Fruit fly (Drosophila melanogaster) whole organism, embryonic: ENCODE measurements around the gene janB.

Source experiments
- Antp ChIP-seq: fragments of 200-800 bp; sonication (Bioruptor generic); optimal IDR thresholded peaks from 3 replicates; lab custom pipeline; 2016; ENCODE audit warnings: missing biosample characterization, missing genetic modification characterization
- Atf-2 ChIP-seq: fragments of 200-800 bp; sonication (Bioruptor generic); optimal IDR thresholded peaks from 2 replicates; lab custom pipeline; 2016; ENCODE audit warnings: missing biosample characterization, missing genetic modification characterization
- CG10565 ChIP-seq: fragments of 200-800 bp; sonication (Bioruptor generic); optimal IDR thresholded peaks from 3 replicates; lab custom pipeline; 2016; ENCODE audit warnings: missing biosample characterization, mild to moderate bottlenecking, missing genetic modification characterization
- CG11093 ChIP-seq: fragments of 200-800 bp; sonication (Bioruptor generic); IDR thresholded peaks from 3 replicates; pipeline ENCODE4 v1.3.6; 2022; ENCODE audit warnings: missing biosample characterization, missing genetic modification characterization
- CG11695 ChIP-seq: fragments of 200-800 bp; sonication (Bioruptor generic); IDR thresholded peaks from 3 replicates; pipeline ENCODE4 v1.3.6; 2022; ENCODE audit warnings: missing biosample characterization, missing genetic modification characterization
- CG1233 ChIP-seq: fragments of 200-800 bp; sonication (Bioruptor generic); optimal IDR thresholded peaks from 4 replicates; lab custom pipeline; 2018; ENCODE audit warnings: missing biosample characterization, mild to moderate bottlenecking, missing genetic modification characterization
- CG12744 ChIP-seq: fragments of 200-800 bp; sonication (Bioruptor generic); optimal IDR thresholded peaks from 2 replicates; lab custom pipeline; 2016; ENCODE audit warnings: missing biosample characterization, missing genetic modification characterization
- CG14860 ChIP-seq: fragments of 200-800 bp; sonication (Bioruptor generic); IDR thresholded peaks from 3 replicates; pipeline ENCODE4 v1.3.6; 2022; ENCODE audit warnings: missing biosample characterization, missing genetic modification characterization; ENCODE audit not compliant: partially characterized antibody
- CG14965 ChIP-seq: fragments of 200-800 bp; sonication (Bioruptor generic); optimal IDR thresholded peaks from 2 replicates; lab custom pipeline; 2016; ENCODE audit warnings: missing biosample characterization, missing genetic modification characterization, borderline replicate concordance
- CG16863 ChIP-seq: fragments of 200-800 bp; sonication (Bioruptor generic); optimal IDR thresholded peaks from 3 replicates; lab custom pipeline; 2016; ENCODE audit warnings: missing biosample characterization, missing genetic modification characterization
- CG17328 ChIP-seq: fragments of 200-800 bp; sonication (Bioruptor generic); IDR thresholded peaks from 2 replicates; pipeline ENCODE4 v1.3.6; 2022; ENCODE audit warnings: missing biosample characterization, missing genetic modification characterization
- CG18262 ChIP-seq: fragments of 200-800 bp; optimal IDR thresholded peaks from 3 replicates; lab custom pipeline; 2019; ENCODE audit warnings: missing biosample characterization, mild to moderate bottlenecking, missing genetic modification characterization, moderate library complexity
- CG2116 ChIP-seq: fragments of 200-800 bp; sonication (Bioruptor generic); optimal IDR thresholded peaks from 3 replicates; lab custom pipeline; 2018; ENCODE audit warnings: missing biosample characterization, mild to moderate bottlenecking, missing genetic modification characterization
- CG32532 ChIP-seq: fragments of 200-800 bp; sonication (Bioruptor generic); IDR thresholded peaks from 2 replicates; pipeline ENCODE4 v1.3.6; 2022; ENCODE audit warnings: missing biosample characterization, missing genetic modification characterization
- CG3726 ChIP-seq: fragments of 200-800 bp; sonication (Bioruptor generic); IDR thresholded peaks from 3 replicates; pipeline ENCODE4, ENCODE4 v1.3.6; 2022; ENCODE audit warnings: missing biosample characterization, missing genetic modification characterization
- CG3995 ChIP-seq: fragments of 200-800 bp; sonication (Bioruptor generic); optimal IDR thresholded peaks from 3 replicates; lab custom pipeline; 2016; ENCODE audit warnings: missing biosample characterization, missing genetic modification characterization
- CG6654 ChIP-seq: fragments of 200-800 bp; sonication (Bioruptor generic); optimal IDR thresholded peaks from 2 replicates; lab custom pipeline; 2017; ENCODE audit warnings: missing biosample characterization, mild to moderate bottlenecking, missing genetic modification characterization
- CG7271 ChIP-seq: fragments of 200-800 bp; sonication (Bioruptor generic); optimal IDR thresholded peaks from 2 replicates; lab custom pipeline; 2018; ENCODE audit warnings: missing biosample characterization, mild to moderate bottlenecking, missing genetic modification characterization, moderate library complexity
- CG7928 ChIP-seq: fragments of 200-800 bp; sonication (Bioruptor generic); optimal IDR thresholded peaks from 2 replicates; lab custom pipeline; 2017; ENCODE audit warnings: missing biosample characterization, mild to moderate bottlenecking, missing genetic modification characterization
- CG8765 ChIP-seq: fragments of 200-800 bp; sonication (Bioruptor generic); IDR thresholded peaks from 2 replicates; pipeline ENCODE4 v1.3.6; 2022; ENCODE audit warnings: missing biosample characterization, missing genetic modification characterization
- CHES-1-like ChIP-seq: fragments of 200-800 bp; sonication (Bioruptor generic); optimal IDR thresholded peaks from 2 replicates; lab custom pipeline; 2016; ENCODE audit warnings: missing biosample characterization, missing genetic modification characterization
- D19A ChIP-seq: fragments of 200-800 bp; optimal IDR thresholded peaks from 3 replicates; lab custom pipeline; 2019; ENCODE audit warnings: missing biosample characterization, mild to moderate bottlenecking, missing genetic modification characterization, moderate library complexity
- Dad ChIP-seq: fragments of 200-800 bp; sonication (Bioruptor generic); optimal IDR thresholded peaks from 3 replicates; lab custom pipeline; 2016; ENCODE audit warnings: missing biosample characterization, missing genetic modification characterization
- Dek ChIP-seq: fragments of 200-800 bp; sonication (Bioruptor generic); optimal IDR thresholded peaks from 3 replicates; lab custom pipeline; 2019; ENCODE audit warnings: missing biosample characterization, mild to moderate bottlenecking, missing genetic modification characterization, moderate library complexity
- Dref ChIP-seq: fragments of 200-800 bp; sonication (Bioruptor generic); IDR thresholded peaks from 2 replicates; pipeline ENCODE4 v1.3.6; 2022; ENCODE audit warnings: missing biosample characterization, missing genetic modification characterization
- Drgx ChIP-seq: fragments of 200-800 bp; sonication (Bioruptor generic); IDR thresholded peaks from 2 replicates; pipeline ENCODE4 v1.3.6; 2022; ENCODE audit warnings: missing biosample characterization, missing genetic modification characterization
- Ets65A ChIP-seq: fragments of 200-800 bp; sonication (Bioruptor generic); peaks from one replicate; lab custom pipeline; 2016; ENCODE audit warnings: missing biosample characterization, missing genetic modification characterization
- Hey ChIP-seq: fragments of 200-800 bp; sonication (Bioruptor generic); optimal IDR thresholded peaks from 3 replicates; lab custom pipeline; 2018; ENCODE audit warnings: missing biosample characterization, mild to moderate bottlenecking, missing genetic modification characterization
- Hmx ChIP-seq: fragments of 200-800 bp; sonication (Bioruptor generic); optimal IDR thresholded peaks from 2 replicates; lab custom pipeline; 2016; ENCODE audit warnings: missing biosample characterization, missing genetic modification characterization
- Hr39 ChIP-seq: fragments of >200 bp; optimal IDR thresholded peaks from 2 replicates; lab custom pipeline; 2017
- Hsf ChIP-seq: fragments of 200-800 bp; sonication (Bioruptor generic); optimal IDR thresholded peaks from 3 replicates; lab custom pipeline; 2016; ENCODE audit warnings: missing biosample characterization, missing genetic modification characterization
- Mes4 ChIP-seq: fragments of 200-800 bp; sonication (Bioruptor generic); optimal IDR thresholded peaks from 2 replicates; lab custom pipeline; 2016; ENCODE audit warnings: missing biosample characterization, missing genetic modification characterization
- Rfx ChIP-seq: fragments of 200-800 bp; sonication (Bioruptor generic); IDR thresholded peaks from 2 replicates; pipeline ENCODE4 v1.3.6; 2022; ENCODE audit warnings: missing biosample characterization, missing genetic modification characterization
- ac ChIP-seq: fragments of 200-800 bp; sonication (Bioruptor generic); optimal IDR thresholded peaks from 3 replicates; lab custom pipeline; 2017; ENCODE audit warnings: missing biosample characterization, mild to moderate bottlenecking, missing genetic modification characterization
- ash1 ChIP-seq: fragments of 200-800 bp; sonication (Bioruptor generic); optimal IDR thresholded peaks from 2 replicates; lab custom pipeline; 2018; ENCODE audit warnings: missing biosample characterization, mild to moderate bottlenecking, missing genetic modification characterization
- ato ChIP-seq: fragments of 200-800 bp; sonication (Bioruptor generic); IDR thresholded peaks from 2 replicates; pipeline ENCODE4 v1.3.6; 2022; ENCODE audit warnings: missing biosample characterization, missing genetic modification characterization; ENCODE audit not compliant: partially characterized antibody
- bbx ChIP-seq: fragments of 200-800 bp; sonication (Bioruptor generic); IDR thresholded peaks from 2 replicates; pipeline ENCODE4 v1.3.6; 2022; ENCODE audit warnings: missing biosample characterization, missing genetic modification characterization; ENCODE audit not compliant: partially characterized antibody
- br ChIP-seq: fragments of >200 bp; optimal IDR thresholded peaks from 2 replicates; lab custom pipeline; 2017
- dati ChIP-seq: fragments of 200-800 bp; sonication (Bioruptor generic); IDR thresholded peaks from 2 replicates; pipeline ENCODE4 v1.3.6; 2022; ENCODE audit warnings: missing biosample characterization, missing genetic modification characterization
- ems ChIP-seq: fragments of 200-800 bp; sonication (Bioruptor generic); optimal IDR thresholded peaks from 3 replicates; lab custom pipeline; 2016; ENCODE audit warnings: missing biosample characterization, missing genetic modification characterization
- jumu ChIP-seq: fragments of 200-800 bp; sonication (Bioruptor generic); optimal IDR thresholded peaks from 3 replicates; lab custom pipeline; 2016; ENCODE audit warnings: missing biosample characterization, missing genetic modification characterization
- lab ChIP-seq: fragments of 200-800 bp; sonication (Bioruptor generic); optimal IDR thresholded peaks from 3 replicates; lab custom pipeline; 2017; ENCODE audit warnings: missing biosample characterization, missing genetic modification characterization, mild to moderate bottlenecking, moderate library complexity, missing genetic modification reagents
- lmd ChIP-seq: fragments of 200-800 bp; sonication (Bioruptor generic); IDR thresholded peaks from 2 replicates; pipeline ENCODE4 v1.3.6; 2022; ENCODE audit warnings: missing biosample characterization, missing genetic modification characterization
- otp ChIP-seq: fragments of 200-800 bp; sonication (Bioruptor generic); IDR thresholded peaks from 3 replicates; pipeline ENCODE4, ENCODE4 v1.3.6; 2022; ENCODE audit warnings: missing biosample characterization, missing genetic modification characterization
- phol ChIP-seq: fragments of 200-800 bp; sonication (Bioruptor generic); optimal IDR thresholded peaks from 3 replicates; lab custom pipeline; 2018; ENCODE audit warnings: missing biosample characterization, mild to moderate bottlenecking, missing genetic modification characterization, moderate library complexity
- pros ChIP-seq: fragments of 200-800 bp; sonication (Bioruptor generic); optimal IDR thresholded peaks from 3 replicates; lab custom pipeline; 2019; ENCODE audit warnings: missing biosample characterization, mild to moderate bottlenecking, missing genetic modification characterization, moderate library complexity
- psq ChIP-seq: fragments of 200-800 bp; sonication (Bioruptor generic); optimal IDR thresholded peaks from 2 replicates; lab custom pipeline; 2017; ENCODE audit warnings: missing biosample characterization, missing genetic modification characterization
- sc ChIP-seq, 3 experiments: fragments of >200 bp in 2 of 3; fragments of 200-800 bp in 1 of 3; sonication (Bioruptor generic) in 1 of 3; optimal IDR thresholded peaks; 2 replicates in 2 of 3; 3 replicates in 1 of 3; lab custom pipeline; 2017; ENCODE audit warnings: mild to moderate bottlenecking in 1 of 3, missing biosample characterization in 1 of 3, missing genetic modification characterization in 1 of 3, missing genetic modification reagents in 1 of 3
- toy ChIP-seq: fragments of 200-800 bp; sonication (Bioruptor generic); IDR thresholded peaks from 2 replicates; pipeline ENCODE4 v1.3.6; 2022; ENCODE audit warnings: missing biosample characterization, missing genetic modification characterization
- z ChIP-seq: fragments of 200-800 bp; sonication (Bioruptor generic); IDR thresholded peaks from 3 replicates; pipeline ENCODE4 v1.3.6; 2022; ENCODE audit warnings: missing biosample characterization, missing genetic modification characterization
- zfh1 ChIP-seq: fragments of 200-800 bp; sonication (Bioruptor generic); IDR thresholded peaks from 3 replicates; pipeline ENCODE4 v1.3.6; 2022; ENCODE audit warnings: missing biosample characterization, missing genetic modification characterization

janB gene

dm6 chr3R:30043139-30043744, 4.7 kb upstream of the janB start, which contains the start of gene Sry-delta (continued):
- TF ChIP-seq pros (GFP tag; lab: Kevin White, UChicago) (no peak), CG12744 (GFP tag; lab: Kevin White, UChicago) (peak; percentile 55), Hmx (no peak), Hr39 (lab: Kevin White, UChicago) (no peak), phol (tag; lab: Kevin White, UChicago) (peak; percentile 85), ash1 (peak; percentile 84), z (GFP tag; lab: Robert Waterston, UW) (no peak), lab (no peak), ato (peak; percentile 64; the same call in 1 of the 2 replicates), Antp (GFP tag; lab: Kevin White, UChicago) (peak; percentile 92), CG10565 (GFP tag; lab: Kevin White, UChicago) (no peak), ems (GFP tag; lab: Kevin White, UChicago) (peak; percentile 69), Atf-2 (GFP tag; lab: Kevin White, UChicago) (peak; percentile 58), Hey (tag; lab: Kevin White, UChicago) (no peak), Dref (GFP tag; lab: Robert Waterston, UW) (peak; percentile 77), jumu (peak; percentile 86), CG14965 (GFP tag; lab: Kevin White, UChicago) (peak; percentile 3), CG6654 (GFP tag; lab: Kevin White, UChicago) (no peak), CG1233 (GFP tag; lab: Kevin White, UChicago) (peak; percentile 52), dati (GFP tag; lab: Robert Waterston, UW) (no peak), ac (GFP tag; lab: Kevin White, UChicago) (peak; percentile 11), psq (GFP tag; lab: Kevin White, UChicago) (peak; percentile 60), CG8765 (GFP tag; lab: Robert Waterston, UW) (peak; percentile 57; the same call in 1 of the 2 replicates), CHES-1-like (peak; percentile 95), Mes4 (GFP tag; lab: Kevin White, UChicago) (peak; percentile 61), Ets65A (GFP tag; lab: Kevin White, UChicago) (peak; percentile 99), Dek (tag; lab: Kevin White, UChicago) (peak; percentile 83), toy (GFP tag; lab: Robert Waterston, UW) (no peak), lmd (GFP tag; lab: Robert Waterston, UW) (peak; percentile 62; the same call in 1 of the 2 replicates), D19A (tag; lab: Kevin White, UChicago) (no peak), otp (GFP tag; lab: Robert Waterston, UW) (peak; percentile 80), CG17328 (GFP tag; lab: Robert Waterston, UW) (peak; percentile 73), CG7271 (peak; percentile 3), CG3726 (GFP tag; lab: Robert Waterston, UW) (0 out of 3 replicates have a peak, but pooled peaks have one; percentile 49), sc (optimal IDR thresholded peaks at IDR 0.05; lab: Kevin White, UChicago) (no peak), sc (GFP tag; optimal IDR thresholded peaks at IDR 0.05; lab: Kevin White, UChicago) (peak; percentile 19), CG2116 (GFP tag; lab: Kevin White, UChicago) (peak; percentile 100), Dad (GFP tag; lab: Kevin White, UChicago) (peak; percentile 91), CG14860 (GFP tag; lab: Robert Waterston, UW) (peak; percentile 59; the same call in 2 of the 3 replicates), CG7928 (GFP tag; lab: Kevin White, UChicago) (peak; percentile 100), Hsf (GFP tag; lab: Kevin White, UChicago) (peak; percentile 87), Drgx (GFP tag; lab: Robert Waterston, UW) (peak; percentile 55; the same call in 1 of the 2 replicates), zfh1 (GFP tag; lab: Robert Waterston, UW) (peak; percentile 73; the same call in 2 of the 3 replicates), bbx (GFP tag; lab: Robert Waterston, UW) (peak; percentile 77), CG18262 (tag; lab: Kevin White, UChicago) (peak; percentile 63), Rfx (GFP tag; lab: Robert Waterston, UW) (peak; percentile 92), CG3995 (GFP tag; lab: Kevin White, UChicago) (peak; percentile 69), CG32532 (peak; percentile 88), CG11093 (GFP tag; lab: Robert Waterston, UW) (no peak), CG11695 (peak; percentile 36; the same call in 1 of the 3 replicates), br (lab: Kevin White, UChicago) (no peak), CG16863 (GFP tag; lab: Kevin White, UChicago) (peak; percentile 53)
